Worm (Caenorhabditis elegans) whole organism, mixed stage, embryonic: ENCODE data around the gene wdr-31.

ENCODE experiments used
- M03D4.4 ChIP-seq: sonication (generic microtip); optimal IDR thresholded peaks from 2 replicates; lab custom pipeline; 2017; ENCODE audit warnings: mild to moderate bottlenecking, missing genetic modification characterization, missing compliant biosample characterization
- bed-3 ChIP-seq: fragments of 200-800 bp; sonication (Bioruptor generic); optimal IDR thresholded peaks from 3 replicates; lab custom pipeline; 2018; ENCODE audit warnings: mild to moderate bottlenecking, missing genetic modification characterization, moderate library complexity, missing compliant biosample characterization
- blmp-1 ChIP-seq: fragments of 150-350 bp; optimal IDR thresholded peaks from 2 replicates; lab custom pipeline; 2014; ENCODE audit warnings: missing biosample characterization, missing genetic modification characterization
- ceh-39 ChIP-seq: fragments of 150-350 bp; optimal IDR thresholded peaks from 2 replicates; lab custom pipeline; 2014; ENCODE audit warnings: missing biosample characterization, missing genetic modification characterization
- ceh-83 ChIP-seq: fragments of 200-800 bp; sonication (Bioruptor generic); optimal IDR thresholded peaks from 2 replicates; lab custom pipeline; 2018; ENCODE audit warnings: mild to moderate bottlenecking, missing genetic modification characterization, missing compliant biosample characterization
- ces-1 ChIP-seq: fragments of 150-350 bp; optimal IDR thresholded peaks from 2 replicates; lab custom pipeline; 2014; ENCODE audit warnings: missing biosample characterization, missing genetic modification reagents, missing genetic modification characterization
- cnd-1 ChIP-seq: fragments of 200-800 bp; sonication (Bioruptor generic); optimal IDR thresholded peaks from 2 replicates; lab custom pipeline; 2018; ENCODE audit warnings: mild to moderate bottlenecking, missing genetic modification characterization, missing compliant biosample characterization
- drap-1 ChIP-seq: fragments of 200-800 bp; sonication (Bioruptor generic); optimal IDR thresholded peaks from 3 replicates; lab custom pipeline; 2018; ENCODE audit warnings: mild to moderate bottlenecking, missing genetic modification characterization, missing compliant biosample characterization
- elt-1 ChIP-seq: sonication (generic microtip); optimal IDR thresholded peaks from 2 replicates; lab custom pipeline; 2017; ENCODE audit warnings: missing genetic modification characterization, mild to moderate bottlenecking, missing compliant biosample characterization, antibody characterized with exemption, moderate library complexity, borderline replicate concordance; ENCODE audit not compliant: insufficient read depth
- elt-3 ChIP-seq: fragments of 150-350 bp; optimal IDR thresholded peaks from 2 replicates; lab custom pipeline; 2014; ENCODE audit warnings: missing biosample characterization, missing genetic modification characterization
- ham-2 ChIP-seq: fragments of 200-800 bp; sonication (Bioruptor generic); optimal IDR thresholded peaks from 2 replicates; lab custom pipeline; 2018; ENCODE audit warnings: mild to moderate bottlenecking, missing genetic modification characterization, missing compliant biosample characterization
- hlh-1 ChIP-seq: fragments of 150-350 bp; optimal IDR thresholded peaks from 2 replicates; lab custom pipeline; 2014; ENCODE audit warnings: missing biosample characterization, missing genetic modification reagents, missing genetic modification characterization
- lin-13 ChIP-seq: fragments of 150-350 bp; optimal IDR thresholded peaks from 2 replicates; lab custom pipeline; 2014; ENCODE audit warnings: missing biosample characterization, missing genetic modification characterization
- lin-32 ChIP-seq: fragments of 200-800 bp; sonication (Bioruptor generic); optimal IDR thresholded peaks from 2 replicates; lab custom pipeline; 2018; ENCODE audit warnings: mild to moderate bottlenecking, missing genetic modification characterization, missing compliant biosample characterization
- mab-5 ChIP-seq: fragments of 150-350 bp; optimal IDR thresholded peaks from 2 replicates; lab custom pipeline; 2014; ENCODE audit warnings: missing biosample characterization, missing genetic modification characterization
- mep-1 ChIP-seq: fragments of 150-350 bp; optimal IDR thresholded peaks from 2 replicates; lab custom pipeline; 2017; ENCODE audit warnings: missing biosample characterization, missing genetic modification reagents, missing genetic modification characterization, inconsistent platforms
- mls-2 ChIP-seq: sonication (generic microtip); optimal IDR thresholded peaks from 2 replicates; lab custom pipeline; 2016; ENCODE audit warnings: mild to moderate bottlenecking, missing genetic modification characterization, moderate library complexity, missing compliant biosample characterization
- nhr-12 ChIP-seq: fragments of 150-350 bp; optimal IDR thresholded peaks from 2 replicates; lab custom pipeline; 2014; ENCODE audit warnings: missing biosample characterization, missing genetic modification characterization
- nhr-2 ChIP-seq: fragments of 150-350 bp; optimal IDR thresholded peaks from 2 replicates; lab custom pipeline; 2014; ENCODE audit warnings: missing biosample characterization, missing genetic modification characterization
- nhr-237 ChIP-seq: fragments of 150-350 bp; optimal IDR thresholded peaks from 2 replicates; lab custom pipeline; 2014; ENCODE audit warnings: missing biosample characterization, missing genetic modification characterization
- nhr-28 ChIP-seq: fragments of 150-350 bp; optimal IDR thresholded peaks from 2 replicates; lab custom pipeline; 2014; ENCODE audit warnings: missing biosample characterization, missing genetic modification characterization
- nhr-76 ChIP-seq: sonication (generic microtip); optimal IDR thresholded peaks from 2 replicates; lab custom pipeline; 2017; ENCODE audit warnings: missing biosample characterization, missing genetic modification characterization
- pha-4 ChIP-seq: fragments of 150-350 bp; optimal IDR thresholded peaks from 2 replicates; lab custom pipeline; 2018; ENCODE audit warnings: missing biosample characterization, missing genetic modification reagents, missing genetic modification characterization
- sem-2 ChIP-seq: fragments of 200-800 bp; sonication (Bioruptor generic); optimal IDR thresholded peaks from 2 replicates; lab custom pipeline; 2018; ENCODE audit warnings: mild to moderate bottlenecking, missing genetic modification characterization, missing compliant biosample characterization
- snpc-4 ChIP-seq: fragments of 150-350 bp; optimal IDR thresholded peaks from 2 replicates; lab custom pipeline; 2014; ENCODE audit warnings: missing biosample characterization, missing genetic modification characterization
- sptf-1 ChIP-seq: sonication (generic microtip); optimal IDR thresholded peaks from 2 replicates; lab custom pipeline; 2017; ENCODE audit warnings: mild to moderate bottlenecking, missing genetic modification characterization, moderate library complexity, missing compliant biosample characterization
- tbx-8 ChIP-seq: fragments of 200-800 bp; sonication (Bioruptor generic); optimal IDR thresholded peaks from 2 replicates; lab custom pipeline; 2018; ENCODE audit warnings: mild to moderate bottlenecking, missing genetic modification characterization, moderate library complexity, missing compliant biosample characterization
- unc-120 ChIP-seq: sonication (generic microtip); optimal IDR thresholded peaks from 2 replicates; lab custom pipeline; 2017; ENCODE audit warnings: missing genetic modification characterization, missing compliant biosample characterization; ENCODE audit not compliant: poor library complexity, severe bottlenecking
- unc-39 ChIP-seq: fragments of 150-350 bp; optimal IDR thresholded peaks from 2 replicates; lab custom pipeline; 2014; ENCODE audit warnings: missing biosample characterization, missing genetic modification characterization
- unc-62 ChIP-seq: fragments of 150-350 bp; optimal IDR thresholded peaks from 2 replicates; lab custom pipeline; 2014; ENCODE audit warnings: missing biosample characterization, missing genetic modification reagents, missing genetic modification characterization
- ztf-11 ChIP-seq: fragments of 150-350 bp; optimal IDR thresholded peaks from 2 replicates; lab custom pipeline; 2014; ENCODE audit warnings: missing biosample characterization, missing genetic modification characterization

The wdr-31 gene

ce11 chrII:2754595-2754994 lies 19.5 kb upstream of the wdr-31 start:
- TF ChIP-seq bed-3 (GFP tag; lab: Kevin White, UChicago), result no peak
- TF ChIP-seq unc-120 (tag; lab: Kevin White, UChicago), result no peak
- TF ChIP-seq ham-2 (GFP tag; lab: Kevin White, UChicago), result no peak
- no peak for TF ChIP-seq mls-2 (tag; lab: Kevin White, UChicago)
- no peak for TF ChIP-seq elt-1 (tag; lab: Kevin White, UChicago)
- no peak for TF ChIP-seq blmp-1 (tag; lab: Kevin White, UChicago)
- TF ChIP-seq lin-13 (tag; lab: Kevin White, UChicago), result no peak
- TF ChIP-seq ces-1, result no peak
- TF ChIP-seq hlh-1, result no peak
- TF ChIP-seq unc-39, result no peak
- TF ChIP-seq mab-5 (tag; lab: Kevin White, UChicago), result no peak
- TF ChIP-seq mep-1, result no peak
- TF ChIP-seq tbx-8 (GFP tag; lab: Kevin White, UChicago), result no peak
- no peak for TF ChIP-seq elt-3 (tag; lab: Kevin White, UChicago)
- no peak for TF ChIP-seq ceh-39 (tag; lab: Kevin White, UChicago)

ce11 chrII:2752999-2753398 lies 17.9 kb upstream of the wdr-31 start, which contains the start of gene F29A7.3:
TSS of gene F29A7.3 (plus strand) at chrII:2753299.
- TF ChIP-seq mep-1 (no peak), hlh-1 (no peak), unc-62 (GFP tag; lab: Kevin White, UChicago) (no peak), pha-4 (tag; lab: Kevin White, UChicago) (no peak), sem-2 (no peak), sptf-1 (tag; lab: Kevin White, UChicago) (no peak), lin-13 (tag; lab: Kevin White, UChicago) (no peak), ztf-11 (no peak), nhr-28 (tag; lab: Kevin White, UChicago) (no peak), tbx-8 (GFP tag; lab: Kevin White, UChicago) (no peak)

- TF ChIP-seq nhr-28 (tag; lab: Kevin White, UChicago), result no peak
- no peak for TF ChIP-seq ztf-11
- TF ChIP-seq bed-3 (GFP tag; lab: Kevin White, UChicago), result no peak
- TF ChIP-seq mep-1, result peak; percentile 36
- peak; percentile 46 for TF ChIP-seq ham-2 (GFP tag; lab: Kevin White, UChicago)
- TF ChIP-seq hlh-1, result peak; percentile 2
- no peak for TF ChIP-seq unc-39
- TF ChIP-seq snpc-4 (tag; lab: Kevin White, UChicago), result no peak
- no peak for TF ChIP-seq nhr-2 (tag; lab: Kevin White, UChicago)
- peak; percentile 65 for TF ChIP-seq sptf-1 (tag; lab: Kevin White, UChicago)
- TF ChIP-seq lin-13 (tag; lab: Kevin White, UChicago), result peak; percentile 51
- TF ChIP-seq pha-4 (tag; lab: Kevin White, UChicago), result peak; percentile 18
- peak; percentile 74 for TF ChIP-seq ces-1
- no peak for TF ChIP-seq drap-1 (GFP tag; lab: Kevin White, UChicago)
- no peak for TF ChIP-seq ceh-83
- TF ChIP-seq M03D4.4 (tag; lab: Kevin White, UChicago), result peak; percentile 20
- TF ChIP-seq ceh-39 (tag; lab: Kevin White, UChicago), result no peak
- TF ChIP-seq nhr-12, result no peak
- TF ChIP-seq unc-62 (GFP tag; lab: Kevin White, UChicago), result no peak
Measured at ce11 chrII:2752536-2752935, 17.4 kb upstream of the wdr-31 start, which contains the start of gene F29A7.6. TSS of gene F29A7.6 (minus strand) at chrII:2752611.

ce11 chrII:2751278-2751677 lies 16.2 kb upstream of the wdr-31 start:
- no peak for TF ChIP-seq nhr-237 (tag; lab: Kevin White, UChicago)
- TF ChIP-seq elt-1 (tag; lab: Kevin White, UChicago), result no peak
- TF ChIP-seq unc-39, result no peak
- no peak for TF ChIP-seq cnd-1
- no peak for TF ChIP-seq tbx-8 (GFP tag; lab: Kevin White, UChicago)
- no peak for TF ChIP-seq blmp-1 (tag; lab: Kevin White, UChicago)
- no peak for TF ChIP-seq lin-32
- TF ChIP-seq mab-5 (tag; lab: Kevin White, UChicago), result no peak
- TF ChIP-seq ceh-83, result no peak
- TF ChIP-seq nhr-76 (tag; lab: Kevin White, UChicago), result no peak
- TF ChIP-seq unc-62 (GFP tag; lab: Kevin White, UChicago), result no peak
- no peak for TF ChIP-seq sptf-1 (tag; lab: Kevin White, UChicago)
- TF ChIP-seq lin-13 (tag; lab: Kevin White, UChicago), result no peak
- no peak for TF ChIP-seq ceh-39 (tag; lab: Kevin White, UChicago)
- TF ChIP-seq, all 35 proteins: peak for 0
